Fruit fly (Drosophila melanogaster) S2 (cell line): Measurements from ENCODE around the gene vito.

ENCODE experiments used
- CG8478 ChIP-seq: fragments of >200 bp; optimal IDR thresholded peaks from 2 replicates; lab custom pipeline; 2018
- CTCF ChIP-seq, 2 experiments: fragments of >200 bp; optimal IDR thresholded peaks; 2 replicates each; lab custom pipeline; 2018

- no peak for TF ChIP-seq CTCF (optimal IDR thresholded peaks at IDR 0.05; lab: Kevin White, UChicago)
- no peak for TF ChIP-seq CG8478 (lab: Kevin White, UChicago)
These were observed 46.8 kb upstream of the vito start for dm6 chr3L:5823763-5824445.
